Fruit fly (Drosophila melanogaster): ENCODE results near the gene CG10132.

- TF ChIP-seq CG8301 (tag; optimal IDR thresholded peaks at IDR 0.05): no peak
- no peak for TF ChIP-seq rn (GFP tag; IDR thresholded peaks at IDR 0.05)
- TF ChIP-seq Pif1A (GFP tag; optimal IDR thresholded peaks at IDR 0.05): no peak
- no peak for TF ChIP-seq gl (tag; optimal IDR thresholded peaks at IDR 0.05)
- TF ChIP-seq Pif1B (GFP tag; optimal IDR thresholded peaks at IDR 0.05): no peak
- no peak for TF ChIP-seq CG13204 (GFP tag; optimal IDR thresholded peaks at IDR 0.05)
- TF ChIP-seq fd96Ca (GFP tag; IDR thresholded peaks at IDR 0.05): no peak
- TF ChIP-seq CG12605 (GFP tag; IDR thresholded peaks at IDR 0.05): 0 out of 2 replicates have a peak, but pooled peaks have one; percentile 7
- no peak for TF ChIP-seq Snoo (tag; optimal IDR thresholded peaks at IDR 0.05)
- TF ChIP-seq CG15710 (tag; optimal IDR thresholded peaks at IDR 0.05): no peak
- TF ChIP-seq EcR (GFP tag; optimal IDR thresholded peaks at IDR 0.05): peak; percentile 31
Measured at dm6 chr2L:19548158-19548557, 29.5 kb downstream of the CG10132 start, which contains the start of gene Tep4.
